Fruit fly (Drosophila melanogaster) whole organism, embryonic: ENCODE results near the gene CG46434.
A peak's percentile ranks its signal among the peaks of the same experiment; 100 is the strongest.

Experiments
- Atf3 ChIP-seq: fragments of 200-800 bp; sonication (Bioruptor generic); optimal IDR thresholded peaks from 3 replicates; lab custom pipeline; 2016; ENCODE audit warnings: missing biosample characterization, missing genetic modification characterization
- CG10267 ChIP-seq: fragments of 200-800 bp; sonication (Bioruptor generic); optimal IDR thresholded peaks from 2 replicates; lab custom pipeline; 2018; ENCODE audit warnings: missing biosample characterization, mild to moderate bottlenecking, missing genetic modification characterization, moderate library complexity
- CG10979 ChIP-seq: fragments of 200-800 bp; sonication (Bioruptor generic); optimal IDR thresholded peaks from 2 replicates; lab custom pipeline; 2018; ENCODE audit warnings: missing biosample characterization, mild to moderate bottlenecking, missing genetic modification characterization, moderate library complexity
- CG11560 ChIP-seq: fragments of 200-800 bp; sonication (Bioruptor generic); IDR thresholded peaks from 3 replicates; pipeline ENCODE4 v1.3.6; 2022; ENCODE audit warnings: missing biosample characterization, missing genetic modification characterization
- CG12391 ChIP-seq: fragments of 200-800 bp; sonication (Bioruptor generic); optimal IDR thresholded peaks from 3 replicates; lab custom pipeline; 2018; ENCODE audit warnings: missing biosample characterization, mild to moderate bottlenecking, missing genetic modification characterization, moderate library complexity
- CG12769 ChIP-seq: fragments of 200-800 bp; sonication (Bioruptor generic); optimal IDR thresholded peaks from 2 replicates; lab custom pipeline; 2019; ENCODE audit warnings: missing biosample characterization, mild to moderate bottlenecking, missing genetic modification characterization, moderate library complexity
- CG13624 ChIP-seq: fragments of 200-800 bp; sonication (Bioruptor generic); optimal IDR thresholded peaks from 2 replicates; lab custom pipeline; 2016; ENCODE audit warnings: missing biosample characterization, missing genetic modification characterization
- CG13894 ChIP-seq: fragments of 200-800 bp; sonication (Bioruptor generic); optimal IDR thresholded peaks from 3 replicates; lab custom pipeline; 2018; ENCODE audit warnings: missing biosample characterization, mild to moderate bottlenecking, missing genetic modification characterization, moderate library complexity
- CG15514 ChIP-seq: fragments of 200-800 bp; sonication (Bioruptor generic); optimal IDR thresholded peaks from 3 replicates; lab custom pipeline; 2017; ENCODE audit warnings: missing biosample characterization, missing genetic modification characterization, mild to moderate bottlenecking, moderate library complexity, missing genetic modification reagents
- CG17612 ChIP-seq: fragments of 200-800 bp; sonication (Bioruptor generic); IDR thresholded peaks from 2 replicates; pipeline ENCODE4 v1.3.6; 2022; ENCODE audit warnings: missing biosample characterization, missing genetic modification characterization
- CG1792 ChIP-seq: fragments of 200-800 bp; sonication (Bioruptor generic); optimal IDR thresholded peaks from 2 replicates; lab custom pipeline; 2016; ENCODE audit warnings: missing biosample characterization, missing genetic modification characterization
- CG2199 ChIP-seq: fragments of 200-800 bp; sonication (Bioruptor generic); IDR thresholded peaks from 3 replicates; pipeline ENCODE4 v1.3.6; 2022; ENCODE audit warnings: missing biosample characterization, missing genetic modification characterization
- CG30403 ChIP-seq: fragments of 200-800 bp; sonication (Bioruptor generic); optimal IDR thresholded peaks from 3 replicates; lab custom pipeline; 2016; ENCODE audit warnings: missing biosample characterization, missing genetic modification characterization
- CG31224 ChIP-seq: fragments of 200-800 bp; sonication (Bioruptor generic); IDR thresholded peaks from 2 replicates; pipeline ENCODE4 v1.3.6; 2022; ENCODE audit warnings: missing biosample characterization, missing genetic modification characterization
- CG32532 ChIP-seq: fragments of 200-800 bp; sonication (Bioruptor generic); IDR thresholded peaks from 2 replicates; pipeline ENCODE4 v1.3.6; 2022; ENCODE audit warnings: missing biosample characterization, missing genetic modification characterization
- CG34224 ChIP-seq: fragments of 200-800 bp; sonication (Bioruptor generic); IDR thresholded peaks from 3 replicates; pipeline ENCODE4 v1.3.6; 2022; ENCODE audit warnings: missing biosample characterization, missing genetic modification characterization; ENCODE audit not compliant: partially characterized antibody
- CG34422 ChIP-seq: fragments of 200-800 bp; sonication (Bioruptor generic); IDR thresholded peaks from 3 replicates; pipeline ENCODE4 v1.3.6; 2022; ENCODE audit warnings: missing biosample characterization, missing genetic modification characterization
- CG6765 ChIP-seq: fragments of 200-800 bp; sonication (Bioruptor generic); optimal IDR thresholded peaks from 3 replicates; lab custom pipeline; 2017; ENCODE audit warnings: missing biosample characterization, mild to moderate bottlenecking, missing genetic modification characterization
- CG8290 ChIP-seq, 3 experiments: fragments of 200-800 bp; sonication (Bioruptor generic); optimal IDR thresholded peaks; 2 replicates each; lab custom pipeline; 2016 to 2019; ENCODE audit warnings: missing biosample characterization in 3 of 3, missing genetic modification characterization in 3 of 3, mild to moderate bottlenecking in 2 of 3, moderate library complexity in 1 of 3
- CG9215 ChIP-seq: fragments of 200-800 bp; sonication (Bioruptor generic); IDR thresholded peaks from 2 replicates; pipeline ENCODE4 v1.3.6; 2022; ENCODE audit warnings: missing biosample characterization, missing genetic modification characterization
- Dek ChIP-seq: fragments of 200-800 bp; sonication (Bioruptor generic); optimal IDR thresholded peaks from 3 replicates; lab custom pipeline; 2019; ENCODE audit warnings: missing biosample characterization, mild to moderate bottlenecking, missing genetic modification characterization, moderate library complexity
- E2f1 ChIP-seq: fragments of 200-800 bp; sonication (Bioruptor generic); IDR thresholded peaks from 2 replicates; pipeline ENCODE4 v1.3.6; 2022; ENCODE audit warnings: missing biosample characterization, missing genetic modification characterization
- GATAe ChIP-seq: fragments of 200-800 bp; sonication (Bioruptor generic); conservative IDR thresholded peaks from 2 replicates; pipeline ENCODE4 v1.3.6; 2022; ENCODE audit warnings: missing biosample characterization, missing genetic modification characterization
- HLHmδ ChIP-seq: fragments of 200-800 bp; sonication (Bioruptor generic); optimal IDR thresholded peaks from 2 replicates; lab custom pipeline; 2018; ENCODE audit warnings: missing biosample characterization, mild to moderate bottlenecking, missing genetic modification characterization, moderate library complexity
- Hmx ChIP-seq: fragments of 200-800 bp; sonication (Bioruptor generic); optimal IDR thresholded peaks from 2 replicates; lab custom pipeline; 2016; ENCODE audit warnings: missing biosample characterization, missing genetic modification characterization
- Hr51 ChIP-seq, 2 experiments: fragments of 200-800 bp; sonication (Bioruptor generic); optimal IDR thresholded peaks; 2 replicates in 1 of 2; 3 replicates in 1 of 2; lab custom pipeline; 2016 to 2018; ENCODE audit warnings: missing biosample characterization in 2 of 2, missing genetic modification characterization in 2 of 2, mild to moderate bottlenecking in 1 of 2, moderate library complexity in 1 of 2
- MBD-R2 ChIP-seq: fragments of 200-800 bp; sonication (Bioruptor generic); IDR thresholded peaks from 2 replicates; pipeline ENCODE4 v1.3.6; 2022; ENCODE audit warnings: missing biosample characterization, missing genetic modification characterization
- Poxn ChIP-seq: fragments of 200-800 bp; sonication (Bioruptor generic); IDR thresholded peaks from 2 replicates; pipeline ENCODE4 v1.3.6; 2022; ENCODE audit warnings: missing biosample characterization, missing genetic modification characterization
- Rx ChIP-seq: fragments of 200-800 bp; sonication (Bioruptor generic); IDR thresholded peaks from 2 replicates; pipeline ENCODE4 v1.3.6; 2022; ENCODE audit warnings: missing biosample characterization, missing genetic modification characterization
- Stat92E ChIP-seq, 3 experiments: fragments of >200 bp in 2 of 3; fragments of 200-800 bp in 1 of 3; sonication (Bioruptor generic) in 1 of 3; optimal IDR thresholded peaks; 2 replicates each; lab custom pipeline; 2017 to 2019; ENCODE audit warnings: missing biosample characterization in 3 of 3, missing genetic modification characterization in 3 of 3, mild to moderate bottlenecking in 1 of 3, moderate library complexity in 1 of 3
- Tbp ChIP-seq: fragments of >200 bp; optimal IDR thresholded peaks from 2 replicates; lab custom pipeline; 2018; ENCODE audit warnings: missing biosample characterization, missing genetic modification characterization
- cato ChIP-seq: fragments of 200-800 bp; sonication (Bioruptor generic); optimal IDR thresholded peaks from 2 replicates; lab custom pipeline; 2016; ENCODE audit warnings: missing biosample characterization, missing genetic modification characterization, borderline replicate concordance
- crc ChIP-seq: fragments of 200-800 bp; sonication (Bioruptor generic); optimal IDR thresholded peaks from 2 replicates; lab custom pipeline; 2016; ENCODE audit warnings: missing biosample characterization, missing genetic modification characterization
- eyg ChIP-seq: fragments of 200-800 bp; sonication (Bioruptor generic); optimal IDR thresholded peaks from 3 replicates; lab custom pipeline; 2016; ENCODE audit warnings: missing biosample characterization, missing genetic modification characterization
- gcm ChIP-seq: fragments of 200-800 bp; sonication (Bioruptor generic); optimal IDR thresholded peaks from 2 replicates; lab custom pipeline; 2019; ENCODE audit warnings: missing biosample characterization, mild to moderate bottlenecking, missing genetic modification characterization, moderate library complexity
- her ChIP-seq: fragments of 200-800 bp; sonication (Bioruptor generic); optimal IDR thresholded peaks from 2 replicates; lab custom pipeline; 2016; ENCODE audit warnings: missing biosample characterization, missing genetic modification characterization
- hth ChIP-seq: fragments of >200 bp; optimal IDR thresholded peaks from 2 replicates; lab custom pipeline; 2017; ENCODE audit warnings: inconsistent platforms
- kni ChIP-seq: fragments of 200-800 bp; sonication (Bioruptor generic); optimal IDR thresholded peaks from 3 replicates; lab custom pipeline; 2017; ENCODE audit warnings: mild to moderate bottlenecking, missing biosample characterization, missing genetic modification reagents, missing genetic modification characterization
- knrl ChIP-seq: fragments of 200-800 bp; sonication (Bioruptor generic); IDR thresholded peaks from 3 replicates; pipeline ENCODE4 v1.3.6; 2022; ENCODE audit warnings: missing biosample characterization, missing genetic modification characterization; ENCODE audit not compliant: partially characterized antibody
- lola ChIP-seq, 3 experiments: fragments of >200 bp in 2 of 3; fragments of 200-800 bp in 1 of 3; sonication (Bioruptor generic) in 1 of 3; optimal IDR thresholded peaks; 2 replicates each; lab custom pipeline; 2017 to 2019; ENCODE audit warnings: missing biosample characterization in 3 of 3, missing genetic modification characterization in 3 of 3, mild to moderate bottlenecking in 1 of 3, moderate library complexity in 1 of 3
- sd ChIP-seq: fragments of 200-800 bp; sonication (Bioruptor generic); optimal IDR thresholded peaks from 3 replicates; lab custom pipeline; 2018; ENCODE audit warnings: missing biosample characterization, mild to moderate bottlenecking, missing genetic modification characterization, moderate library complexity
- tll ChIP-seq, 2 experiments: fragments of 200-800 bp in 1 of 2; fragments of >200 bp in 1 of 2; sonication (Bioruptor generic) in 1 of 2; optimal IDR thresholded peaks; 2 replicates each; lab custom pipeline; 2017 to 2019; ENCODE audit warnings: missing biosample characterization in 2 of 2, missing genetic modification characterization in 2 of 2, mild to moderate bottlenecking in 1 of 2, moderate library complexity in 1 of 2
- tna ChIP-seq: fragments of 200-800 bp; sonication (Bioruptor generic); IDR thresholded peaks from 2 replicates; pipeline ENCODE4 v1.3.6; 2022; ENCODE audit warnings: missing biosample characterization, missing genetic modification characterization; ENCODE audit not compliant: partially characterized antibody
- vvl ChIP-seq: fragments of 200-800 bp; sonication (Bioruptor generic); IDR thresholded peaks from 2 replicates; pipeline ENCODE4 v1.3.6; 2022; ENCODE audit warnings: missing biosample characterization, missing genetic modification characterization
- wek ChIP-seq: fragments of 200-800 bp; sonication (Bioruptor generic); optimal IDR thresholded peaks from 3 replicates; lab custom pipeline; 2018; ENCODE audit warnings: missing biosample characterization, mild to moderate bottlenecking, missing genetic modification characterization, moderate library complexity

CG46434 gene

dm6 chr3L:19564905-19565700, 21.1 kb upstream of the CG46434 start (continued):
- TF ChIP-seq Hmx, result no peak

dm6 chr3L:19563014-19563413, 19.0 kb upstream of the CG46434 start:
- TF ChIP-seq Atf3 (GFP tag; lab: Kevin White, UChicago), result no peak
- no peak for TF ChIP-seq CG9215 (GFP tag; lab: Robert Waterston, UW)
- peak; percentile 55 for TF ChIP-seq sd (tag; lab: Kevin White, UChicago)
- TF ChIP-seq CG31224 (GFP tag; lab: Robert Waterston, UW), result peak; percentile 73
- TF ChIP-seq vvl (GFP tag; lab: Robert Waterston, UW), result peak; percentile 24; the same call in 1 of the 2 replicates
- peak; percentile 99 for TF ChIP-seq CG13894 (tag; lab: Kevin White, UChicago)
- TF ChIP-seq CG10979, result no peak
- no peak for TF ChIP-seq CG1792 (GFP tag; lab: Kevin White, UChicago)
- TF ChIP-seq CG34422 (GFP tag; lab: Robert Waterston, UW), result peak; percentile 12; the same call in 1 of the 3 replicates
- TF ChIP-seq CG13624 (GFP tag; lab: Kevin White, UChicago), result no peak
- no peak for TF ChIP-seq lola (GFP tag; optimal IDR thresholded peaks at IDR 0.05; lab: Kevin White, UChicago)
- TF ChIP-seq CG12391 (tag; lab: Kevin White, UChicago), result no peak
- no peak for TF ChIP-seq CG15514 (GFP tag; lab: Kevin White, UChicago)
- no peak for TF ChIP-seq Tbp (GFP tag; lab: Kevin White, UChicago)
- no peak for TF ChIP-seq CG6765 (GFP tag; lab: Kevin White, UChicago)
- no peak for TF ChIP-seq cato (GFP tag; lab: Kevin White, UChicago)
- TF ChIP-seq knrl (GFP tag; lab: Robert Waterston, UW), result no peak
- peak; percentile 45 for TF ChIP-seq CG12769 (tag; lab: Kevin White, UChicago)
- no peak for TF ChIP-seq hth
- no peak for TF ChIP-seq CG8290 (GFP tag; optimal IDR thresholded peaks at IDR 0.05; lab: Kevin White, UChicago)
- no peak for TF ChIP-seq CG8290 (tag; optimal IDR thresholded peaks at IDR 0.05; lab: Kevin White, UChicago)
- no peak for TF ChIP-seq wek
- no peak for TF ChIP-seq tll (GFP tag; optimal IDR thresholded peaks at IDR 0.05; lab: Kevin White, UChicago)
- TF ChIP-seq CG32532 (GFP tag; lab: Robert Waterston, UW), result no peak
- TF ChIP-seq her, result no peak

- TF ChIP-seq Hr51 (GFP tag; optimal IDR thresholded peaks at IDR 0.05; lab: Kevin White, UChicago) (no peak), Rx (GFP tag; lab: Robert Waterston, UW) (no peak), CG30403 (GFP tag; lab: Kevin White, UChicago) (no peak), HLHmδ (peak; percentile 37), CG2199 (GFP tag; lab: Robert Waterston, UW) (peak; percentile 44; the same call in 1 of the 3 replicates), Poxn (no peak), CG17612 (GFP tag; lab: Robert Waterston, UW) (no peak), Dek (tag; lab: Kevin White, UChicago) (no peak), CG11560 (tag; lab: Robert Waterston, UW) (no peak), gcm (GFP tag; lab: Kevin White, UChicago) (no peak), eyg (GFP tag; lab: Kevin White, UChicago) (no peak), kni (GFP tag; lab: Kevin White, UChicago) (peak; percentile 96), E2f1 (GFP tag; lab: Robert Waterston, UW) (peak; percentile 33; the same call in 1 of the 2 replicates), MBD-R2 (GFP tag; lab: Robert Waterston, UW) (no peak), CG10267 (no peak), CG34224 (GFP tag; lab: Robert Waterston, UW) (peak; percentile 18; the same call in 1 of the 3 replicates), crc (no peak), tna (no peak), GATAe (GFP tag; lab: Robert Waterston, UW) (no peak), Stat92E (GFP tag; optimal IDR thresholded peaks at IDR 0.05; lab: Kevin White, UChicago) (no peak)
These were observed 18.2 kb upstream of the CG46434 start for dm6 chr3L:19562146-19562700.
